Worm (Caenorhabditis elegans): ENCODE data around the gene ZC132.11.

DNA sequence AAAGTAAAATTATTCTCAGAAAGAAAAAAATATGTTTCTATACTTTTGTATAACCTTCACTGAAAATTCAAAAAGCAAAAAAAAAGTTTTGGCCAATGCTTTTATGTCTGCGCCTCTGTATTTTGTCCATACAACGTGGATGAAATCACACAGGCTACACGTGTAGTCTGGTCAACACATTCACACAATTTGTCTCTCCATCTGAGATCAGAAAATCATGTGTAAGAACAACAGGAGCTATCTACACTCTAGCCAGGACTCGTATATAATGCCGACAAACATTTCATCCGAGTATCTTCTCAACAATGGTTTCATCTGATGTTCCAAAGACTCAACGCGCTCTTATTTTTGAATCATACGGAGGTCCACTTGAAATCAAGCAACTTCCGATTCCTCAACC is 28.4 kb upstream of the ZC132.11 start, which contains the start of gene D2063.1:
- TF ChIP-seq T22C8.4 (GFP tag; IDR thresholded peaks at IDR 0.05) (no peak), klf-2 (GFP tag; conservative IDR thresholded peaks at IDR 0.05) (no peak), tab-1 (GFP tag; IDR thresholded peaks at IDR 0.05) (no peak), ref-1 (GFP tag; conservative IDR thresholded peaks at IDR 0.05) (no peak), flt-1 (GFP tag; IDR thresholded peaks at IDR 0.05) (no peak)

Data from whole organism, midembryonic.